Worm (Caenorhabditis elegans) whole organism, young adult: ENCODE results near the gene C49F5.8.

Experiments used
- B0019.2 ChIP-seq: fragments of 200-800 bp; sonication (Bioruptor generic); conservative IDR thresholded peaks from 2 replicates; pipeline ENCODE4 v1.3.6; 2022; ENCODE audit warnings: missing genetic modification reagents, missing genetic modification characterization, missing compliant biosample characterization
- C17E4.6 ChIP-seq: fragments of 200-800 bp; sonication (Bioruptor generic); IDR thresholded peaks from 2 replicates; pipeline ENCODE4 v1.3.6; 2022; ENCODE audit warnings: missing genetic modification reagents, missing genetic modification characterization, missing compliant biosample characterization
- F23B12.7 ChIP-seq: sonication (generic microtip); optimal IDR thresholded peaks from 2 replicates; lab custom pipeline; 2017; ENCODE audit warnings: missing genetic modification characterization, mild to moderate bottlenecking, missing compliant biosample characterization, antibody characterized with exemption, moderate library complexity; ENCODE audit not compliant: insufficient read depth
- F55B11.4 ChIP-seq: sonication (generic microtip); optimal IDR thresholded peaks from 2 replicates; lab custom pipeline; 2016; ENCODE audit warnings: missing compliant biosample characterization, missing genetic modification characterization, borderline replicate concordance; ENCODE audit not compliant: insufficient read depth
- F57C9.4 ChIP-seq: sonication (generic microtip); optimal IDR thresholded peaks from 2 replicates; lab custom pipeline; 2017; ENCODE audit warnings: mild to moderate bottlenecking, missing genetic modification characterization, missing compliant biosample characterization
- K12H6.12 ChIP-seq: fragments of 200-800 bp; sonication (Bioruptor generic); optimal IDR thresholded peaks from 2 replicates; lab custom pipeline; 2018; ENCODE audit warnings: mild to moderate bottlenecking, missing genetic modification characterization, missing compliant biosample characterization
- T26A5.8 ChIP-seq: sonication (generic microtip); optimal IDR thresholded peaks from 2 replicates; lab custom pipeline; 2016; ENCODE audit warnings: missing genetic modification characterization, missing compliant biosample characterization
- aptf-2 ChIP-seq: fragments of 200-800 bp; sonication (Bioruptor generic); conservative IDR thresholded peaks from 2 replicates; pipeline ENCODE4 v1.3.6; 2022; ENCODE audit warnings: missing genetic modification reagents, missing genetic modification characterization, missing compliant biosample characterization
- attf-3 ChIP-seq: fragments of 200-800 bp; sonication (Bioruptor generic); conservative IDR thresholded peaks from 2 replicates; pipeline ENCODE4 v1.3.6; 2022; ENCODE audit warnings: missing genetic modification reagents, missing genetic modification characterization, missing compliant biosample characterization
- bed-1 ChIP-seq: fragments of 200-800 bp; sonication (Bioruptor generic); IDR thresholded peaks from 2 replicates; pipeline ENCODE4 v1.3.6; 2022; ENCODE audit warnings: missing genetic modification reagents, missing genetic modification characterization, missing compliant biosample characterization
- cebp-1 ChIP-seq, 2 experiments: fragments of 200-800 bp in 1 of 2; sonication (Bioruptor generic) in 1 of 2; sonication (generic microtip) in 1 of 2; IDR thresholded peaks in 1 of 2; optimal IDR thresholded peaks in 1 of 2; 2 replicates each; pipeline versions ENCODE4 v1.3.6 to Lab custom; 2017 to 2022; ENCODE audit warnings: missing compliant biosample characterization in 2 of 2, missing genetic modification characterization in 2 of 2, mild to moderate bottlenecking in 1 of 2, missing genetic modification reagents in 1 of 2, moderate library complexity in 1 of 2
- cebp-2 ChIP-seq: fragments of 200-800 bp; sonication (Bioruptor generic); IDR thresholded peaks from 2 replicates; pipeline ENCODE4 v1.3.6; 2022; ENCODE audit warnings: missing genetic modification characterization, missing compliant biosample characterization
- ceh-40 ChIP-seq: fragments of 200-800 bp; sonication (Bioruptor generic); IDR thresholded peaks from 2 replicates; pipeline ENCODE4 v1.3.6; 2022; ENCODE audit warnings: missing genetic modification characterization, missing compliant biosample characterization
- chd-7 ChIP-seq: sonication (generic microtip); optimal IDR thresholded peaks from 2 replicates; lab custom pipeline; 2016; ENCODE audit warnings: mild to moderate bottlenecking, missing genetic modification characterization, moderate library complexity, missing compliant biosample characterization
- dox-1 ChIP-seq: fragments of 200-800 bp; sonication (Bioruptor generic); IDR thresholded peaks from 2 replicates; pipeline ENCODE4 v1.3.6; 2022; ENCODE audit warnings: missing genetic modification reagents, missing genetic modification characterization, missing compliant biosample characterization
- dpff-1 ChIP-seq: sonication (generic microtip); optimal IDR thresholded peaks from 2 replicates; lab custom pipeline; 2017; ENCODE audit warnings: mild to moderate bottlenecking, missing genetic modification characterization, missing compliant biosample characterization
- efl-1 ChIP-seq: fragments of 150-350 bp; optimal IDR thresholded peaks from 2 replicates; lab custom pipeline; 2014; ENCODE audit warnings: missing biosample characterization, missing genetic modification reagents, missing genetic modification characterization
- egl-44 ChIP-seq: fragments of 200-800 bp; sonication (Bioruptor generic); IDR thresholded peaks from 2 replicates; pipeline ENCODE4 v1.3.6; 2022; ENCODE audit warnings: missing genetic modification reagents, missing genetic modification characterization, missing compliant biosample characterization
- ets-4 ChIP-seq: fragments of 200-800 bp; sonication (Bioruptor generic); optimal IDR thresholded peaks from 2 replicates; lab custom pipeline; 2018; ENCODE audit warnings: mild to moderate bottlenecking, missing genetic modification characterization, missing compliant biosample characterization
- gei-17 ChIP-seq: fragments of 200-800 bp; sonication (Bioruptor generic); optimal IDR thresholded peaks from 2 replicates; lab custom pipeline; 2018; ENCODE audit warnings: mild to moderate bottlenecking, missing genetic modification characterization, missing compliant biosample characterization
- him-1 ChIP-seq: sonication (generic microtip); optimal IDR thresholded peaks from 2 replicates; lab custom pipeline; 2016; ENCODE audit warnings: missing genotype, missing genetic modification reagents, missing genetic modification characterization, missing compliant biosample characterization
- hmg-1.2 ChIP-seq: fragments of 200-800 bp; sonication (Bioruptor generic); IDR thresholded peaks from 2 replicates; pipeline ENCODE4 v1.3.6; 2022; ENCODE audit warnings: missing genetic modification reagents, missing genetic modification characterization, missing compliant biosample characterization
- let-526 ChIP-seq: fragments of 200-800 bp; sonication (Bioruptor generic); IDR thresholded peaks from 2 replicates; pipeline ENCODE4 v1.3.6; 2022; ENCODE audit warnings: missing genetic modification reagents, missing genetic modification characterization, missing compliant biosample characterization
- let-607 ChIP-seq, 2 experiments: fragments of 200-800 bp in 1 of 2; sonication (Bioruptor generic) in 1 of 2; sonication (generic microtip) in 1 of 2; optimal IDR thresholded peaks; 2 replicates each; lab custom pipeline; 2016 to 2018; ENCODE audit warnings: mild to moderate bottlenecking in 2 of 2, missing compliant biosample characterization in 2 of 2, missing genetic modification characterization in 2 of 2, moderate library complexity in 2 of 2, missing genotype in 1 of 2
- lsy-27 ChIP-seq: sonication (generic microtip); optimal IDR thresholded peaks from 2 replicates; lab custom pipeline; 2017; ENCODE audit warnings: missing genetic modification characterization, mild to moderate bottlenecking, missing compliant biosample characterization, antibody characterized with exemption, missing genotype, borderline replicate concordance; ENCODE audit not compliant: insufficient read depth
- madf-3 ChIP-seq: fragments of 200-800 bp; sonication (Bioruptor generic); IDR thresholded peaks from 2 replicates; pipeline ENCODE4 v1.3.6; 2022; ENCODE audit warnings: missing genetic modification reagents, missing genetic modification characterization, missing compliant biosample characterization
- madf-6 ChIP-seq: fragments of 200-800 bp; sonication (Bioruptor generic); IDR thresholded peaks from 2 replicates; pipeline ENCODE4 v1.3.6; 2022; ENCODE audit warnings: missing genetic modification reagents, missing genetic modification characterization, missing compliant biosample characterization
- madf-8 ChIP-seq: fragments of 200-800 bp; sonication (Bioruptor generic); conservative IDR thresholded peaks from 2 replicates; pipeline ENCODE4 v1.3.6; 2022; ENCODE audit warnings: missing genetic modification reagents, missing genetic modification characterization, missing compliant biosample characterization
- mel-28 ChIP-seq: sonication (generic microtip); optimal IDR thresholded peaks from 2 replicates; lab custom pipeline; 2016; ENCODE audit warnings: borderline replicate concordance, mild to moderate bottlenecking, missing genetic modification characterization, missing compliant biosample characterization
- mxl-1 ChIP-seq: sonication (generic microtip); optimal IDR thresholded peaks from 2 replicates; lab custom pipeline; 2016; ENCODE audit warnings: missing genetic modification characterization, missing compliant biosample characterization
- nhr-120 ChIP-seq: fragments of 200-800 bp; sonication (Bioruptor generic); IDR thresholded peaks from 2 replicates; pipeline ENCODE4 v1.3.6; 2022; ENCODE audit warnings: missing genetic modification characterization, missing compliant biosample characterization
- nhr-80 ChIP-seq: sonication (generic microtip); optimal IDR thresholded peaks from 2 replicates; lab custom pipeline; 2016; ENCODE audit warnings: missing genetic modification characterization, missing compliant biosample characterization
- rec-8 ChIP-seq, 2 experiments: sonication (generic microtip); optimal IDR thresholded peaks; 2 replicates each; lab custom pipeline; 2016; ENCODE audit warnings: mild to moderate bottlenecking in 2 of 2, missing genetic modification characterization in 2 of 2, missing genetic modification reagents in 2 of 2, missing genotype in 2 of 2, missing biosample characterization in 1 of 2, missing compliant biosample characterization in 1 of 2, moderate library complexity in 1 of 2
- sdz-38 ChIP-seq: sonication (generic microtip); optimal IDR thresholded peaks from 2 replicates; lab custom pipeline; 2016; ENCODE audit warnings: missing genotype, missing genetic modification characterization, missing compliant biosample characterization
- snpc-1.3 ChIP-seq: sonication (generic microtip); optimal IDR thresholded peaks from 2 replicates; lab custom pipeline; 2017; ENCODE audit warnings: missing genetic modification characterization, mild to moderate bottlenecking, missing compliant biosample characterization, antibody characterized with exemption, moderate library complexity, missing genotype, missing genetic modification reagents; ENCODE audit not compliant: insufficient read depth
- snpc-3.4 ChIP-seq: sonication (generic microtip); optimal IDR thresholded peaks from 2 replicates; lab custom pipeline; 2017; ENCODE audit warnings: missing genetic modification characterization, mild to moderate bottlenecking, missing compliant biosample characterization, antibody characterized with exemption, moderate library complexity, missing genotype, missing genetic modification reagents
- ztf-26 ChIP-seq: sonication (generic microtip); optimal IDR thresholded peaks from 2 replicates; lab custom pipeline; 2017; ENCODE audit warnings: missing genetic modification characterization, missing compliant biosample characterization
- ztf-28 ChIP-seq: fragments of 200-800 bp; sonication (Bioruptor generic); IDR thresholded peaks from 2 replicates; pipeline ENCODE4 v1.3.6; 2022; ENCODE audit warnings: missing genetic modification reagents, missing genetic modification characterization, missing compliant biosample characterization
- ztf-3 ChIP-seq: fragments of 200-800 bp; sonication (Bioruptor generic); optimal IDR thresholded peaks from 2 replicates; lab custom pipeline; 2018; ENCODE audit warnings: mild to moderate bottlenecking, missing genetic modification characterization, missing compliant biosample characterization

C49F5.8 gene

ce11 chrX:11982065-11982464 is 22.1 kb downstream of the C49F5.8 start, which contains the start of gene nhr-167:
TSS of gene nhr-167 (minus strand) at chrX:11982085.
- TF ChIP-seq mel-28 (no peak), sdz-38 (no peak), mxl-1 (no peak), B0019.2 (GFP tag; lab: Robert Waterston, UW) (no peak), lsy-27 (tag; lab: Kevin White, UChicago) (no peak), snpc-3.4 (no peak), gei-17 (GFP tag; lab: Kevin White, UChicago) (no peak), rec-8 (tag; optimal IDR thresholded peaks at IDR 0.05; lab: Kevin White, UChicago) (no peak), dox-1 (GFP tag; lab: Robert Waterston, UW) (no peak), let-526 (no peak)

ce11 chrX:11983576-11984061 is 23.7 kb downstream of the C49F5.8 start, which contains the start of gene C49F5.3:
TSS of gene C49F5.3 (minus strand) at chrX:11983626.
- no peak for TF ChIP-seq T26A5.8 (tag; lab: Kevin White, UChicago)
- TF ChIP-seq aptf-2 (GFP tag; lab: Robert Waterston, UW), result peak; percentile 97

ce11 chrX:11985887-11986286 is 25.9 kb downstream of the C49F5.8 start, which contains the start of gene C49F5.5:
TSS of gene C49F5.5 (plus strand) at chrX:11986187.
- TF ChIP-seq let-607 (tag; optimal IDR thresholded peaks at IDR 0.05; lab: Kevin White, UChicago) (no peak), cebp-1 (GFP tag; IDR thresholded peaks at IDR 0.05; lab: Robert Waterston, UW) (no peak), cebp-1 (tag; optimal IDR thresholded peaks at IDR 0.05; lab: Kevin White, UChicago) (no peak), aptf-2 (GFP tag; lab: Robert Waterston, UW) (no peak), him-1 (tag; lab: Kevin White, UChicago) (no peak), C17E4.6 (GFP tag; lab: Robert Waterston, UW) (no peak), ztf-3 (GFP tag; lab: Kevin White, UChicago) (no peak), bed-1 (GFP tag; lab: Robert Waterston, UW) (no peak), K12H6.12 (tag; lab: Kevin White, UChicago) (no peak), hmg-1.2 (GFP tag; lab: Robert Waterston, UW) (no peak), T26A5.8 (tag; lab: Kevin White, UChicago) (no peak), ets-4 (GFP tag; lab: Kevin White, UChicago) (no peak), dpff-1 (tag; lab: Kevin White, UChicago) (no peak), chd-7 (no peak), egl-44 (GFP tag; lab: Robert Waterston, UW) (no peak), ztf-26 (tag; lab: Kevin White, UChicago) (no peak), F57C9.4 (tag; lab: Kevin White, UChicago) (no peak), F55B11.4 (tag; lab: Kevin White, UChicago) (no peak), ceh-40 (GFP tag; lab: Robert Waterston, UW) (no peak), cebp-2 (no peak), attf-3 (no peak)
- TF ChIP-seq, all 124 proteins: peak for 0

- no peak for TF ChIP-seq nhr-80 (tag; lab: Kevin White, UChicago)
- TF ChIP-seq madf-6 (GFP tag; lab: Robert Waterston, UW), result peak; percentile 79
- no peak for TF ChIP-seq snpc-1.3
- no peak for TF ChIP-seq nhr-120 (GFP tag; lab: Robert Waterston, UW)
- TF ChIP-seq ztf-28 (GFP tag; lab: Robert Waterston, UW), result no peak
- TF ChIP-seq madf-3 (GFP tag; lab: Robert Waterston, UW), result 0 out of 2 replicates have a peak, but pooled peaks have one; percentile 44
- TF ChIP-seq madf-8 (GFP tag; lab: Robert Waterston, UW), result 0 out of 2 replicates have a peak, but pooled peaks have one; percentile 31
- TF ChIP-seq efl-1, result peak; percentile 89
- peak; percentile 76 for TF ChIP-seq aptf-2 (GFP tag; lab: Robert Waterston, UW)
- no peak for TF ChIP-seq F23B12.7 (tag; lab: Kevin White, UChicago)
Measured at ce11 chrX:11987900-11988364, 28.0 kb downstream of the C49F5.8 start, which contains the start of gene C49F5.6. TSS of gene C49F5.6 (plus strand) at chrX:11988314.
